Fruit fly (Drosophila melanogaster) S2 (cell line): ENCODE measurements around the gene Nup37.

Experiments used
- CG8478 ChIP-seq: fragments of >200 bp; optimal IDR thresholded peaks from 2 replicates; lab custom pipeline; 2018
- CTCF ChIP-seq, 2 experiments: fragments of >200 bp; optimal IDR thresholded peaks; 2 replicates each; lab custom pipeline; 2018

DNA sequence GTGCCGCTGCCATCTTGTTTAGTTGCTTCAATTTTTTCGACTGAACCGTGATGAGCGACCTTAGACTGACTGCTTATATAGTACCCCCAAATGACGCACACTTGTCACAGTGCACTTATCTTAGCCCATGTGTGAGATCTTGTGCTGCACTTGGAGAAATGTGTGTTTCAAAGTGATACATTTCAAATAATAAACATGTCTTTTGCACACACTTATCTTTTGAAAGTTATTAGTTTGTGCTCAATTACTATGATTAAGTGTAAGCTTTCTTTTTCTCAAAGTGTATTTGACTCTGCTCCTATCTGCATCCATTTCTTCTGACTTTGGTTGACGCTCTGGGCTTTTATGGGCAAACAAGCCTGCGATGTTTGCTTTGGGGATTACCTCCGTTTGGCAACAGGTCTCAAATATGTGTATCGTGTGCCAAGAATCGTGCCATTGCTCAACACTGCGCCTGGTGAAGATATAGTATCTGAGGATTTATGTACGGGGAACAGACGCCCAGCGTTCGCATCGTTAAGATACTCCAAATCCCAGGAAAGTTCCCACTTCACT lies 32.4 kb downstream of the Nup37 start, which contains the start of gene CG10514:
- TF ChIP-seq CTCF (optimal IDR thresholded peaks at IDR 0.05; lab: Kevin White, UChicago) (no peak), CG8478 (no peak)
